Worm (Caenorhabditis elegans): ENCODE measurements around the gene bath-47.

The bath-47 gene

DNA sequence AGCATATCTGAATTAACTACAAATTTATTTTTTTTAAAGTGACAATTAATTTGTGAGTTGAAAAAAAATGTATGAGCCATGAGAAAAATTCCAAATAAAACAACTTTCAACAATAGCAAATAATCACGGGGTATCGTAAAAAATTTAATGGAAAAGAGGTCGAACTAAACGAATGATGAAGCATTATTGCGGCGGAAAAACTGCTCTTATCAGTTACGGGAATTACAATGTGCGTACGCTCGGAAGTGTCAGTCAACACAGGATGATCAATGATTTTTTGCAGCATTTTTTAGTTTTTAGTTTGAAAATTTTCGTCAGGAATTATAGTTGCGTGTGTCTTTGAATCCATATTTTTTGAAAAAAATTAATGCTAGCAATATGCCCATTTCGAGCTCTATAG is 24.8 kb upstream of the bath-47 start:
- TF ChIP-seq hmbx-1 (tag; optimal IDR thresholded peaks at IDR 0.05) (no peak), hmg-4 (GFP tag; optimal IDR thresholded peaks at IDR 0.05) (no peak), scrt-1 (GFP tag; IDR thresholded peaks at IDR 0.05) (no peak), F13C5.2 (tag; optimal IDR thresholded peaks at IDR 0.05) (no peak), aly-1 (tag; optimal IDR thresholded peaks at IDR 0.05) (no peak), ceh-13 (GFP tag; optimal IDR thresholded peaks at IDR 0.05) (no peak), tra-4 (tag; optimal IDR thresholded peaks at IDR 0.05) (no peak), tbx-11 (GFP tag; IDR thresholded peaks at IDR 0.05) (no peak), B0310.2 (tag; optimal IDR thresholded peaks at IDR 0.05) (no peak), hnd-1 (tag; optimal IDR thresholded peaks at IDR 0.05) (no peak), sea-1 (GFP tag; conservative IDR thresholded peaks at IDR 0.05) (no peak)

ce11 chrII:1579886-1580285 is 21.7 kb upstream of the bath-47 start, which contains the start of gene math-38:
Gene math-38 (minus strand): TSS chrII:1579986.
- TF ChIP-seq flt-1 (GFP tag; IDR thresholded peaks at IDR 0.05) (no peak), tbx-11 (GFP tag; IDR thresholded peaks at IDR 0.05) (no peak), hnd-1 (tag; optimal IDR thresholded peaks at IDR 0.05) (no peak), scrt-1 (GFP tag; IDR thresholded peaks at IDR 0.05) (no peak), aly-1 (tag; optimal IDR thresholded peaks at IDR 0.05) (no peak), ceh-13 (GFP tag; optimal IDR thresholded peaks at IDR 0.05) (no peak), hmbx-1 (tag; optimal IDR thresholded peaks at IDR 0.05) (no peak), F13C5.2 (tag; optimal IDR thresholded peaks at IDR 0.05) (no peak), ets-7 (tag; optimal IDR thresholded peaks at IDR 0.05) (no peak), tbx-37 (GFP tag; conservative IDR thresholded peaks at IDR 0.05) (no peak), ama-1 (optimal IDR thresholded peaks at IDR 0.05) (no peak), pes-1 (GFP tag; IDR thresholded peaks at IDR 0.05) (no peak), ceh-36 (tag; optimal IDR thresholded peaks at IDR 0.05) (no peak), tra-4 (tag; optimal IDR thresholded peaks at IDR 0.05) (no peak), B0310.2 (tag; optimal IDR thresholded peaks at IDR 0.05) (no peak), sea-1 (GFP tag; conservative IDR thresholded peaks at IDR 0.05) (no peak), hmg-4 (GFP tag; optimal IDR thresholded peaks at IDR 0.05) (no peak)

- TF ChIP-seq ama-1 (optimal IDR thresholded peaks at IDR 0.05), result no peak
- no peak for TF ChIP-seq ceh-36 (tag; optimal IDR thresholded peaks at IDR 0.05)
- TF ChIP-seq flt-1 (GFP tag; IDR thresholded peaks at IDR 0.05), result no peak
- no peak for TF ChIP-seq ets-7 (tag; optimal IDR thresholded peaks at IDR 0.05)
- no peak for TF ChIP-seq F13C5.2 (tag; optimal IDR thresholded peaks at IDR 0.05)
- TF ChIP-seq hmbx-1 (tag; optimal IDR thresholded peaks at IDR 0.05), result no peak
- no peak for TF ChIP-seq hmg-4 (GFP tag; optimal IDR thresholded peaks at IDR 0.05)
- TF ChIP-seq aly-1 (tag; optimal IDR thresholded peaks at IDR 0.05), result no peak
- TF ChIP-seq sea-1 (GFP tag; conservative IDR thresholded peaks at IDR 0.05), result no peak
- TF ChIP-seq B0310.2 (tag; optimal IDR thresholded peaks at IDR 0.05), result no peak
- no peak for TF ChIP-seq pes-1 (GFP tag; IDR thresholded peaks at IDR 0.05)
- no peak for TF ChIP-seq tra-4 (tag; optimal IDR thresholded peaks at IDR 0.05)
- TF ChIP-seq hnd-1 (tag; optimal IDR thresholded peaks at IDR 0.05), result no peak
- TF ChIP-seq tbx-11 (GFP tag; IDR thresholded peaks at IDR 0.05), result no peak
These were observed 17.5 kb upstream of the bath-47 start, which contains the start of gene clec-21 for ce11 chrII:1584140-1584539. Gene clec-21 (minus strand): TSS chrII:1584240.

DNA sequence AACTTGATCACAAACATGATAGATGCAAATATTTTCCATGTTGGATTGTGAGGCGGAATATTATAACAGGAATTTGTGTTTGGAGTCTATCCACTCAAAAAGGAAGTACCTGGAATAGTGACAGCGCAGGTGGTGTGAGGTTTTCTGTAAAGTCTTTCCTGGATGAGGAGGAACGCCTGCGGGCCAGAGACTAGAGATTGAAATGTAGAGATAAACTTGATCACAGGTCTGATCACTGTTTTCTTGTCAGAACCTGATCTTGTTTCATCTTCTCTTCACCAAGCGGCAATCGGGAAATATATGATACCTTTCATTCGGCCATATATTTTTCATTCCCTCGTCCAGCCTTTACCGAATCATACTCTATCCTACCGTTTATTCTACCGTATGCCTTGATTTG is 15.3 kb upstream of the bath-47 start, which contains the start of gene T07H3.8:
Gene T07H3.8 (plus strand): TSS at position 301 of the 400 bp plus-strand sequence.
- TF ChIP-seq ama-1 (optimal IDR thresholded peaks at IDR 0.05), result no peak

ce11 chrII:1589845-1590244 is 11.8 kb upstream of the bath-47 start, which contains the start of gene T07H3.7:
Gene T07H3.7 (minus strand): TSS chrII:1589945.
- TF ChIP-seq tbx-11 (GFP tag; IDR thresholded peaks at IDR 0.05), result no peak
- TF ChIP-seq aly-1 (tag; optimal IDR thresholded peaks at IDR 0.05), result no peak
- TF ChIP-seq ama-1 (optimal IDR thresholded peaks at IDR 0.05), result no peak
- TF ChIP-seq F13C5.2 (tag; optimal IDR thresholded peaks at IDR 0.05), result no peak
- no peak for TF ChIP-seq scrt-1 (GFP tag; IDR thresholded peaks at IDR 0.05)
- TF ChIP-seq sea-1 (GFP tag; conservative IDR thresholded peaks at IDR 0.05), result no peak
- TF ChIP-seq ceh-36 (tag; optimal IDR thresholded peaks at IDR 0.05), result no peak
- no peak for TF ChIP-seq hnd-1 (tag; optimal IDR thresholded peaks at IDR 0.05)
- no peak for TF ChIP-seq hmbx-1 (tag; optimal IDR thresholded peaks at IDR 0.05)
- TF ChIP-seq tra-4 (tag; optimal IDR thresholded peaks at IDR 0.05), result no peak
- TF ChIP-seq B0310.2 (tag; optimal IDR thresholded peaks at IDR 0.05), result no peak
- no peak for TF ChIP-seq hmg-4 (GFP tag; optimal IDR thresholded peaks at IDR 0.05)
- no peak for TF ChIP-seq flt-1 (GFP tag; IDR thresholded peaks at IDR 0.05)
- no peak for TF ChIP-seq ceh-13 (GFP tag; optimal IDR thresholded peaks at IDR 0.05)
- TF ChIP-seq tbx-37 (GFP tag; conservative IDR thresholded peaks at IDR 0.05), result no peak
- TF ChIP-seq pes-1 (GFP tag; IDR thresholded peaks at IDR 0.05), result no peak
- TF ChIP-seq ets-7 (tag; optimal IDR thresholded peaks at IDR 0.05), result no peak

ce11 chrII:1595137-1595536 is 6.5 kb upstream of the bath-47 start, which contains the start of gene clec-20:
Gene clec-20 (minus strand): TSS chrII:1595237.
- TF ChIP-seq F13C5.2 (tag; optimal IDR thresholded peaks at IDR 0.05) (no peak), ama-1 (optimal IDR thresholded peaks at IDR 0.05) (no peak), ceh-13 (GFP tag; optimal IDR thresholded peaks at IDR 0.05) (no peak), ceh-36 (tag; optimal IDR thresholded peaks at IDR 0.05) (no peak), tra-4 (tag; optimal IDR thresholded peaks at IDR 0.05) (no peak), sea-1 (GFP tag; conservative IDR thresholded peaks at IDR 0.05) (no peak), aly-1 (tag; optimal IDR thresholded peaks at IDR 0.05) (no peak), tbx-37 (GFP tag; conservative IDR thresholded peaks at IDR 0.05) (no peak), ets-7 (tag; optimal IDR thresholded peaks at IDR 0.05) (no peak), hnd-1 (tag; optimal IDR thresholded peaks at IDR 0.05) (no peak)

- TF ChIP-seq tra-4 (tag; optimal IDR thresholded peaks at IDR 0.05), result no peak
- no peak for TF ChIP-seq hmbx-1 (tag; optimal IDR thresholded peaks at IDR 0.05)
- TF ChIP-seq ets-7 (tag; optimal IDR thresholded peaks at IDR 0.05), result no peak
- no peak for TF ChIP-seq ceh-13 (GFP tag; optimal IDR thresholded peaks at IDR 0.05)
- TF ChIP-seq F13C5.2 (tag; optimal IDR thresholded peaks at IDR 0.05), result no peak
These were observed 4.2 kb upstream of the bath-47 start, which contains the start of gene bath-46 for ce11 chrII:1597101-1598088. Gene bath-46 (plus strand): TSS chrII:1597906.

Data from whole organism, early embryonic.